Worm (Caenorhabditis elegans) whole organism, L3 larva: ENCODE results near the gene Y49F6B.13.

Source experiments
- R02D3.7 ChIP-seq: fragments of 150-350 bp; optimal IDR thresholded peaks from 2 replicates; lab custom pipeline; 2014; ENCODE audit warnings: missing biosample characterization, missing genetic modification characterization
- ZK546.5 ChIP-seq: sonication (generic microtip); optimal IDR thresholded peaks from 2 replicates; lab custom pipeline; 2017; ENCODE audit warnings: missing biosample characterization, missing genetic modification characterization
- aly-2 ChIP-seq: fragments of 150-350 bp; optimal IDR thresholded peaks from 2 replicates; lab custom pipeline; 2014; ENCODE audit warnings: missing biosample characterization, missing genetic modification characterization
- ama-1 ChIP-seq: fragments of 150-350 bp; optimal IDR thresholded peaks from 2 replicates; lab custom pipeline; 2018
- ceh-16 ChIP-seq: sonication (generic microtip); optimal IDR thresholded peaks from 2 replicates; lab custom pipeline; 2017; ENCODE audit warnings: missing biosample characterization, missing genetic modification characterization
- ceh-28 ChIP-seq: fragments of 150-350 bp; optimal IDR thresholded peaks from 2 replicates; lab custom pipeline; 2014; ENCODE audit warnings: missing biosample characterization, missing genetic modification reagents, missing genetic modification characterization
- ceh-82 ChIP-seq: fragments of 150-350 bp; optimal IDR thresholded peaks from 2 replicates; lab custom pipeline; 2014; ENCODE audit warnings: missing biosample characterization, missing genetic modification characterization
- ceh-9 ChIP-seq: sonication (generic microtip); optimal IDR thresholded peaks from 2 replicates; lab custom pipeline; 2018; ENCODE audit warnings: missing biosample characterization, missing genetic modification characterization
- daf-12 ChIP-seq: fragments of 150-350 bp; optimal IDR thresholded peaks from 2 replicates; lab custom pipeline; 2014; ENCODE audit warnings: missing biosample characterization, missing genetic modification reagents, missing genetic modification characterization
- egl-27 ChIP-seq: sonication (generic microtip); optimal IDR thresholded peaks from 4 replicates; lab custom pipeline; 2017; ENCODE audit warnings: missing biosample characterization, missing genetic modification reagents, missing genetic modification characterization
- egl-5 ChIP-seq: fragments of 150-350 bp; optimal IDR thresholded peaks from 2 replicates; lab custom pipeline; 2017; ENCODE audit warnings: missing biosample characterization, missing genetic modification reagents, missing genetic modification characterization, inconsistent platforms
- elt-1 ChIP-seq: fragments of 150-350 bp; optimal IDR thresholded peaks from 2 replicates; lab custom pipeline; 2014; ENCODE audit warnings: missing biosample characterization, missing genetic modification characterization
- elt-2 ChIP-seq: sonication (generic microtip); optimal IDR thresholded peaks from 2 replicates; lab custom pipeline; 2016; ENCODE audit warnings: missing genetic modification reagents, mild to moderate bottlenecking, missing genetic modification characterization, missing compliant biosample characterization
- elt-3 ChIP-seq, 3 experiments: fragments of 150-350 bp in 1 of 3; sonication (generic microtip) in 2 of 3; optimal IDR thresholded peaks; 2 replicates in 2 of 3; 4 replicates in 1 of 3; lab custom pipeline; 2014 to 2017; ENCODE audit warnings: missing biosample characterization in 3 of 3, missing genetic modification characterization in 3 of 3
- eor-1 ChIP-seq, 2 experiments: fragments of 150-350 bp; optimal IDR thresholded peaks; 2 replicates each; lab custom pipeline; 2014 to 2018; ENCODE audit warnings: missing biosample characterization in 2 of 2, missing genetic modification characterization in 2 of 2
- fkh-10 ChIP-seq: sonication (generic microtip); optimal IDR thresholded peaks from 2 replicates; lab custom pipeline; 2017; ENCODE audit warnings: missing biosample characterization, missing genetic modification reagents, missing genetic modification characterization
- fkh-2 ChIP-seq: fragments of 150-350 bp; optimal IDR thresholded peaks from 2 replicates; lab custom pipeline; 2014; ENCODE audit warnings: missing biosample characterization, missing genetic modification reagents, missing genetic modification characterization
- fos-1 ChIP-seq: fragments of 150-350 bp; optimal IDR thresholded peaks from 2 replicates; lab custom pipeline; 2014; ENCODE audit warnings: missing biosample characterization, missing genetic modification characterization
- hmg-11 ChIP-seq: sonication (generic microtip); optimal IDR thresholded peaks from 2 replicates; lab custom pipeline; 2016; ENCODE audit warnings: missing genetic modification characterization, missing compliant biosample characterization
- jun-1 ChIP-seq: fragments of 150-350 bp; optimal IDR thresholded peaks from 2 replicates; lab custom pipeline; 2014; ENCODE audit warnings: missing biosample characterization, missing genetic modification reagents, missing genetic modification characterization
- lin-15B ChIP-seq: fragments of 150-350 bp; optimal IDR thresholded peaks from 2 replicates; lab custom pipeline; 2014; ENCODE audit warnings: missing biosample characterization, missing genetic modification characterization
- lin-39 ChIP-seq: fragments of 150-350 bp; optimal IDR thresholded peaks from 2 replicates; lab custom pipeline; 2018; ENCODE audit warnings: missing biosample characterization, missing genetic modification reagents, missing genetic modification characterization
- lsy-12 ChIP-seq: sonication (generic microtip); optimal IDR thresholded peaks from 2 replicates; lab custom pipeline; 2016; ENCODE audit warnings: mild to moderate bottlenecking, missing genetic modification characterization, missing compliant biosample characterization
- mdl-1 ChIP-seq: fragments of 150-350 bp; optimal IDR thresholded peaks from 2 replicates; lab custom pipeline; 2014; ENCODE audit warnings: missing biosample characterization, missing genetic modification characterization
- mml-1 ChIP-seq: fragments of 150-350 bp; sonication (generic microtip); optimal IDR thresholded peaks from 3 replicates; lab custom pipeline; 2014; ENCODE audit warnings: missing biosample characterization, missing genetic modification characterization
- nfya-1 ChIP-seq: sonication (generic microtip); optimal IDR thresholded peaks from 2 replicates; lab custom pipeline; 2017; ENCODE audit warnings: missing genetic modification characterization, mild to moderate bottlenecking, missing compliant biosample characterization, antibody characterized with exemption, moderate library complexity; ENCODE audit not compliant: insufficient read depth
- nhr-11 ChIP-seq: fragments of 150-350 bp; optimal IDR thresholded peaks from 2 replicates; lab custom pipeline; 2014; ENCODE audit warnings: missing biosample characterization, missing genetic modification characterization
- nhr-12 ChIP-seq: fragments of 150-350 bp; optimal IDR thresholded peaks from 2 replicates; lab custom pipeline; 2014; ENCODE audit warnings: missing biosample characterization, missing genetic modification characterization
- nhr-23 ChIP-seq: fragments of 150-350 bp; optimal IDR thresholded peaks from 2 replicates; lab custom pipeline; 2014; ENCODE audit warnings: missing biosample characterization, missing genetic modification reagents, missing genetic modification characterization
- nhr-237 ChIP-seq: fragments of 150-350 bp; optimal IDR thresholded peaks from 2 replicates; lab custom pipeline; 2014; ENCODE audit warnings: missing biosample characterization, missing genetic modification characterization
- nhr-25 ChIP-seq: sonication (generic microtip); optimal IDR thresholded peaks from 2 replicates; lab custom pipeline; 2017; ENCODE audit warnings: missing biosample characterization, missing genetic modification characterization
- nhr-28 ChIP-seq: fragments of 150-350 bp; optimal IDR thresholded peaks from 2 replicates; lab custom pipeline; 2014; ENCODE audit warnings: missing biosample characterization, missing genetic modification characterization
- nhr-43 ChIP-seq: sonication (generic microtip); optimal IDR thresholded peaks from 2 replicates; lab custom pipeline; 2016; ENCODE audit warnings: mild to moderate bottlenecking, missing genetic modification characterization, missing compliant biosample characterization; ENCODE audit not compliant: poor library complexity, severe bottlenecking
- nhr-67 ChIP-seq: fragments of 150-350 bp; optimal IDR thresholded peaks from 2 replicates; lab custom pipeline; 2014; ENCODE audit warnings: missing biosample characterization, missing genetic modification characterization
- nhr-76 ChIP-seq: fragments of 150-350 bp; sonication (generic microtip); optimal IDR thresholded peaks from 5 replicates; lab custom pipeline; 2014; ENCODE audit warnings: missing biosample characterization, missing genetic modification characterization
- nhr-77 ChIP-seq: fragments of 150-350 bp; optimal IDR thresholded peaks from 2 replicates; lab custom pipeline; 2014; ENCODE audit warnings: missing biosample characterization, missing genetic modification characterization
- pha-4 ChIP-seq: fragments of 150-350 bp; optimal IDR thresholded peaks from 2 replicates; lab custom pipeline; 2014; ENCODE audit warnings: missing biosample characterization, missing genetic modification reagents, missing genetic modification characterization
- pqm-1 ChIP-seq: fragments of 150-350 bp; optimal IDR thresholded peaks from 2 replicates; lab custom pipeline; 2017; ENCODE audit warnings: missing biosample characterization, missing genetic modification characterization, inconsistent platforms
- sea-2 ChIP-seq: fragments of 150-350 bp; sonication (generic microtip); optimal IDR thresholded peaks from 4 replicates; lab custom pipeline; 2014; ENCODE audit warnings: missing biosample characterization, missing genetic modification reagents, missing genetic modification characterization
- skn-1 ChIP-seq: fragments of 150-350 bp; optimal IDR thresholded peaks from 2 replicates; lab custom pipeline; 2014; ENCODE audit warnings: missing biosample characterization, missing genetic modification characterization
- snpc-4 ChIP-seq: fragments of 150-350 bp; optimal IDR thresholded peaks from 2 replicates; lab custom pipeline; 2014; ENCODE audit warnings: missing biosample characterization, missing genetic modification characterization
- tbx-2 ChIP-seq: sonication (generic microtip); optimal IDR thresholded peaks from 2 replicates; lab custom pipeline; 2016; ENCODE audit warnings: mild to moderate bottlenecking, missing genetic modification characterization, missing compliant biosample characterization
- unc-39 ChIP-seq: sonication (generic microtip); optimal IDR thresholded peaks from 4 replicates; lab custom pipeline; 2017; ENCODE audit warnings: missing biosample characterization, missing genetic modification characterization
- unc-62 ChIP-seq: fragments of 150-350 bp; sonication (generic microtip); optimal IDR thresholded peaks from 4 replicates; lab custom pipeline; 2014; ENCODE audit warnings: missing biosample characterization, missing genetic modification reagents, missing genetic modification characterization
- zag-1 ChIP-seq: fragments of 150-350 bp; optimal IDR thresholded peaks from 2 replicates; lab custom pipeline; 2014; ENCODE audit warnings: missing biosample characterization, missing genetic modification characterization
- ztf-11 ChIP-seq: fragments of 150-350 bp; optimal IDR thresholded peaks from 2 replicates; lab custom pipeline; 2014; ENCODE audit warnings: missing biosample characterization, missing genetic modification characterization
- ztf-4 ChIP-seq: fragments of 150-350 bp; optimal IDR thresholded peaks from 2 replicates; lab custom pipeline; 2014; ENCODE audit warnings: missing biosample characterization, missing genetic modification characterization

The Y49F6B.13 gene

ce11 chrII:3502520-3503323 is 31.2 kb upstream of the Y49F6B.13 start, which contains the start of the genes col-71 and Y49F6B.2:
Gene col-71, minus strand, starts transcription at chrII:3502570.
Gene Y49F6B.2, plus strand, starts transcription at chrII:3502968.
- no peak for TF ChIP-seq elt-3 (tag; optimal IDR thresholded peaks at IDR 0.05; lab: Kevin White, UChicago)
- no peak for TF ChIP-seq ama-1
- TF ChIP-seq mdl-1 (tag; lab: Kevin White, UChicago), result no peak
- no peak for TF ChIP-seq ZK546.5 (tag; lab: Kevin White, UChicago)
- no peak for TF ChIP-seq fos-1 (tag; lab: Kevin White, UChicago)
- TF ChIP-seq eor-1 (tag; optimal IDR thresholded peaks at IDR 0.05; lab: Kevin White, UChicago), result no peak
- TF ChIP-seq ceh-9 (tag; lab: Kevin White, UChicago), result no peak
- peak; percentile 61 for TF ChIP-seq nhr-23 (tag; lab: Kevin White, UChicago)
- TF ChIP-seq fkh-10 (GFP tag; lab: Kevin White, UChicago), result peak; percentile 59
- no peak for TF ChIP-seq nhr-77 (tag; lab: Kevin White, UChicago)
- no peak for TF ChIP-seq fkh-2
- TF ChIP-seq ztf-4, result no peak
- no peak for TF ChIP-seq ceh-82 (tag; lab: Kevin White, UChicago)
- TF ChIP-seq unc-62 (GFP tag; lab: Kevin White, UChicago), result no peak
- no peak for TF ChIP-seq pqm-1 (tag; lab: Kevin White, UChicago)
- TF ChIP-seq nfya-1 (tag; lab: Kevin White, UChicago), result peak; percentile 67
- no peak for TF ChIP-seq ztf-11
- no peak for TF ChIP-seq nhr-237 (tag; lab: Kevin White, UChicago)
- no peak for TF ChIP-seq zag-1 (tag; lab: Kevin White, UChicago)
- peak; percentile 94 for TF ChIP-seq lin-15B
- TF ChIP-seq egl-27, result no peak
- TF ChIP-seq sea-2, result no peak
- no peak for TF ChIP-seq nhr-43 (tag; lab: Kevin White, UChicago)
- no peak for TF ChIP-seq daf-12 (tag; lab: Kevin White, UChicago)
- TF ChIP-seq lsy-12 (tag; lab: Kevin White, UChicago), result no peak
- peak; percentile 21 for TF ChIP-seq tbx-2 (tag; lab: Kevin White, UChicago)
- TF ChIP-seq nhr-11 (tag; lab: Kevin White, UChicago), result no peak
- TF ChIP-seq egl-5 (tag; lab: Kevin White, UChicago), result peak; percentile 63
- TF ChIP-seq ceh-28 (tag; lab: Kevin White, UChicago), result peak; percentile 47
- TF ChIP-seq pha-4 (tag; lab: Kevin White, UChicago), result peak; percentile 75
- TF ChIP-seq skn-1, result peak; percentile 30
- TF ChIP-seq nhr-25 (tag; lab: Kevin White, UChicago), result no peak
- peak; percentile 68 for TF ChIP-seq lin-39 (tag; lab: Kevin White, UChicago)
- TF ChIP-seq nhr-12, result no peak
- TF ChIP-seq elt-2 (tag; lab: Kevin White, UChicago), result peak; percentile 28
- TF ChIP-seq hmg-11 (tag; lab: Kevin White, UChicago), result peak; percentile 50
- no peak for TF ChIP-seq unc-39 (tag; lab: Kevin White, UChicago)
- peak; percentile 29 for TF ChIP-seq R02D3.7 (tag; lab: Kevin White, UChicago)
- no peak for TF ChIP-seq nhr-67 (tag; lab: Kevin White, UChicago)
- TF ChIP-seq aly-2, result no peak
- peak; percentile 73 for TF ChIP-seq snpc-4 (tag; lab: Kevin White, UChicago)
- no peak for TF ChIP-seq nhr-76 (tag; lab: Kevin White, UChicago)
- no peak for TF ChIP-seq nhr-28 (tag; lab: Kevin White, UChicago)
- no peak for TF ChIP-seq elt-1 (tag; lab: Kevin White, UChicago)
- no peak for TF ChIP-seq jun-1 (tag; lab: Kevin White, UChicago)
- no peak for TF ChIP-seq ceh-16 (tag; lab: Kevin White, UChicago)
- TF ChIP-seq mml-1 (tag; lab: Kevin White, UChicago), result no peak
